Fruit fly (Drosophila melanogaster) whole organism, embryonic: ENCODE data around the gene dj-1beta.

Experiments used
- Abd-B ChIP-seq: fragments of 200-800 bp; sonication (Bioruptor generic); optimal IDR thresholded peaks from 2 replicates; lab custom pipeline; 2018; ENCODE audit warnings: missing biosample characterization, mild to moderate bottlenecking, missing genetic modification characterization, moderate library complexity
- BEAF-32 ChIP-seq: fragments of 200-800 bp; sonication (Bioruptor generic); optimal IDR thresholded peaks from 3 replicates; lab custom pipeline; 2017; ENCODE audit warnings: missing biosample characterization, missing genetic modification characterization, mild to moderate bottlenecking, moderate library complexity, missing genetic modification reagents
- CG10321 ChIP-seq: fragments of 200-800 bp; sonication (Bioruptor generic); IDR thresholded peaks from 2 replicates; pipeline ENCODE4 v1.3.6; 2022; ENCODE audit warnings: missing biosample characterization, missing genetic modification characterization
- CG10959 ChIP-seq: fragments of 200-800 bp; sonication (Bioruptor generic); IDR thresholded peaks from 2 replicates; pipeline ENCODE4 v1.3.6; 2022; ENCODE audit warnings: missing biosample characterization, missing genetic modification characterization
- CG1233 ChIP-seq: fragments of 200-800 bp; sonication (Bioruptor generic); optimal IDR thresholded peaks from 4 replicates; lab custom pipeline; 2018; ENCODE audit warnings: missing biosample characterization, mild to moderate bottlenecking, missing genetic modification characterization
- CG12744 ChIP-seq: fragments of 200-800 bp; sonication (Bioruptor generic); optimal IDR thresholded peaks from 2 replicates; lab custom pipeline; 2016; ENCODE audit warnings: missing biosample characterization, missing genetic modification characterization
- CG13287 ChIP-seq: fragments of 200-800 bp; sonication (Bioruptor generic); IDR thresholded peaks from 2 replicates; pipeline ENCODE4 v1.3.6; 2022; ENCODE audit warnings: missing biosample characterization, missing genetic modification characterization; ENCODE audit not compliant: partially characterized antibody
- CG17186 ChIP-seq: fragments of 200-800 bp; sonication (Bioruptor generic); optimal IDR thresholded peaks from 3 replicates; lab custom pipeline; 2017; ENCODE audit warnings: missing biosample characterization, missing genetic modification reagents, missing genetic modification characterization
- CG17912 ChIP-seq: fragments of 200-800 bp; sonication (Bioruptor generic); optimal IDR thresholded peaks from 2 replicates; lab custom pipeline; 2018; ENCODE audit warnings: missing biosample characterization, mild to moderate bottlenecking, missing genetic modification characterization
- CG18262 ChIP-seq: fragments of 200-800 bp; optimal IDR thresholded peaks from 3 replicates; lab custom pipeline; 2019; ENCODE audit warnings: missing biosample characterization, mild to moderate bottlenecking, missing genetic modification characterization, moderate library complexity
- CG2712 ChIP-seq: fragments of 200-800 bp; optimal IDR thresholded peaks from 3 replicates; lab custom pipeline; 2019; ENCODE audit warnings: missing biosample characterization, mild to moderate bottlenecking, missing genetic modification characterization, moderate library complexity
- CG31365 ChIP-seq: fragments of 200-800 bp; sonication (Bioruptor generic); optimal IDR thresholded peaks from 2 replicates; lab custom pipeline; 2018; ENCODE audit warnings: missing biosample characterization, mild to moderate bottlenecking, missing genetic modification characterization
- CG33557 ChIP-seq: fragments of 200-800 bp; sonication (Bioruptor generic); optimal IDR thresholded peaks from 2 replicates; lab custom pipeline; 2019; ENCODE audit warnings: missing biosample characterization, mild to moderate bottlenecking, missing genetic modification characterization, moderate library complexity
- CG4707 ChIP-seq: fragments of 200-800 bp; sonication (Bioruptor generic); optimal IDR thresholded peaks from 2 replicates; lab custom pipeline; 2018; ENCODE audit warnings: missing biosample characterization, mild to moderate bottlenecking, missing genetic modification characterization, moderate library complexity
- CG6765 ChIP-seq: fragments of 200-800 bp; sonication (Bioruptor generic); optimal IDR thresholded peaks from 3 replicates; lab custom pipeline; 2017; ENCODE audit warnings: missing biosample characterization, mild to moderate bottlenecking, missing genetic modification characterization
- CG9932 ChIP-seq: fragments of 200-800 bp; sonication (Bioruptor generic); IDR thresholded peaks from 2 replicates; pipeline ENCODE4 v1.3.6; 2022; ENCODE audit warnings: missing biosample characterization, missing genetic modification characterization
- Deaf1 ChIP-seq: fragments of 200-800 bp; optimal IDR thresholded peaks from 3 replicates; lab custom pipeline; 2019; ENCODE audit warnings: missing biosample characterization, mild to moderate bottlenecking, missing genetic modification characterization, moderate library complexity
- Dll ChIP-seq: fragments of 200-800 bp; sonication (Bioruptor generic); IDR thresholded peaks from 4 replicates; pipeline ENCODE4 v1.3.6; 2022; ENCODE audit warnings: missing biosample characterization, missing genetic modification characterization; ENCODE audit not compliant: partially characterized antibody
- Doc2 ChIP-seq: fragments of 200-800 bp; sonication (Bioruptor generic); IDR thresholded peaks from 2 replicates; pipeline ENCODE4 v1.3.6; 2022; ENCODE audit warnings: missing biosample characterization, missing genetic modification characterization
- Ets65A ChIP-seq: fragments of 200-800 bp; sonication (Bioruptor generic); peaks from one replicate; lab custom pipeline; 2016; ENCODE audit warnings: missing biosample characterization, missing genetic modification characterization
- Lpt ChIP-seq: fragments of >200 bp; optimal IDR thresholded peaks from 2 replicates; lab custom pipeline; 2018; ENCODE audit warnings: missing biosample characterization, missing genetic modification characterization
- MBD-R2 ChIP-seq: fragments of 200-800 bp; sonication (Bioruptor generic); IDR thresholded peaks from 2 replicates; pipeline ENCODE4 v1.3.6; 2022; ENCODE audit warnings: missing biosample characterization, missing genetic modification characterization
- NFAT ChIP-seq: fragments of 200-800 bp; sonication (Bioruptor generic); IDR thresholded peaks from 2 replicates; pipeline ENCODE4 v1.3.6; 2022; ENCODE audit warnings: missing biosample characterization, missing genetic modification characterization
- Sry-δ ChIP-seq: fragments of 200-800 bp; sonication (Bioruptor generic); optimal IDR thresholded peaks from 2 replicates; lab custom pipeline; 2016; ENCODE audit warnings: missing biosample characterization, missing genetic modification characterization
- Trl ChIP-seq, 3 experiments: fragments of >200 bp in 2 of 3; fragments of 200-800 bp in 1 of 3; sonication (Bioruptor generic) in 1 of 3; optimal IDR thresholded peaks; 2 replicates in 1 of 3; 3 replicates in 2 of 3; lab custom pipeline; 2016 to 2017; ENCODE audit warnings: missing biosample characterization in 1 of 3, missing genetic modification characterization in 1 of 3
- aop ChIP-seq: fragments of 200-800 bp; sonication (Bioruptor generic); IDR thresholded peaks from 2 replicates; pipeline ENCODE4 v1.3.6; 2022; ENCODE audit warnings: missing biosample characterization, missing genetic modification characterization
- bbx ChIP-seq: fragments of 200-800 bp; sonication (Bioruptor generic); IDR thresholded peaks from 2 replicates; pipeline ENCODE4 v1.3.6; 2022; ENCODE audit warnings: missing biosample characterization, missing genetic modification characterization; ENCODE audit not compliant: partially characterized antibody
- bsh ChIP-seq, 2 experiments: fragments of 200-800 bp; sonication (Bioruptor generic); optimal IDR thresholded peaks; 2 replicates each; lab custom pipeline; 2017 to 2018; ENCODE audit warnings: mild to moderate bottlenecking in 2 of 2, missing biosample characterization in 2 of 2, missing genetic modification characterization in 2 of 2, moderate library complexity in 1 of 2
- cad ChIP-seq: fragments of >200 bp; optimal IDR thresholded peaks from 2 replicates; lab custom pipeline; 2017; ENCODE audit warnings: missing biosample characterization, missing genetic modification characterization
- cg ChIP-seq: fragments of 200-800 bp; sonication (Bioruptor generic); optimal IDR thresholded peaks from 3 replicates; lab custom pipeline; 2019; ENCODE audit warnings: missing biosample characterization, mild to moderate bottlenecking, missing genetic modification characterization, moderate library complexity
- ci ChIP-seq: fragments of 200-800 bp; sonication (Bioruptor generic); IDR thresholded peaks from 3 replicates; pipeline ENCODE4 v1.3.6; 2022; ENCODE audit warnings: missing biosample characterization, missing genetic modification characterization
- crol ChIP-seq: fragments of 200-800 bp; sonication (Bioruptor generic); IDR thresholded peaks from 2 replicates; pipeline ENCODE4 v1.3.6; 2022; ENCODE audit warnings: missing biosample characterization, missing genetic modification characterization
- ham ChIP-seq: fragments of 200-800 bp; sonication (Bioruptor generic); IDR thresholded peaks from 2 replicates; pipeline ENCODE4 v1.3.6; 2022; ENCODE audit warnings: missing biosample characterization, missing genetic modification characterization
- kni ChIP-seq: fragments of 200-800 bp; sonication (Bioruptor generic); optimal IDR thresholded peaks from 3 replicates; lab custom pipeline; 2017; ENCODE audit warnings: mild to moderate bottlenecking, missing biosample characterization, missing genetic modification reagents, missing genetic modification characterization
- nom ChIP-seq: fragments of 200-800 bp; sonication (Bioruptor generic); optimal IDR thresholded peaks from 2 replicates; lab custom pipeline; 2017; ENCODE audit warnings: missing biosample characterization, missing genetic modification characterization, mild to moderate bottlenecking, moderate library complexity, missing genetic modification reagents
- pzg ChIP-seq: fragments of 200-800 bp; sonication (Bioruptor generic); optimal IDR thresholded peaks from 3 replicates; lab custom pipeline; 2018; ENCODE audit warnings: missing biosample characterization, mild to moderate bottlenecking, missing genetic modification characterization, moderate library complexity
- sd ChIP-seq: fragments of 200-800 bp; sonication (Bioruptor generic); optimal IDR thresholded peaks from 3 replicates; lab custom pipeline; 2018; ENCODE audit warnings: missing biosample characterization, mild to moderate bottlenecking, missing genetic modification characterization, moderate library complexity
- sens ChIP-seq: fragments of 200-800 bp; sonication (Bioruptor generic); peaks from one replicate; lab custom pipeline; 2016; ENCODE audit warnings: missing biosample characterization, missing genetic modification characterization
- sob ChIP-seq: fragments of 200-800 bp; sonication (Bioruptor generic); IDR thresholded peaks from 2 replicates; pipeline ENCODE4 v1.3.6; 2022; ENCODE audit warnings: missing biosample characterization, missing genetic modification characterization
- tll ChIP-seq, 2 experiments: fragments of 200-800 bp in 1 of 2; fragments of >200 bp in 1 of 2; sonication (Bioruptor generic) in 1 of 2; optimal IDR thresholded peaks; 2 replicates each; lab custom pipeline; 2017 to 2019; ENCODE audit warnings: missing biosample characterization in 2 of 2, missing genetic modification characterization in 2 of 2, mild to moderate bottlenecking in 1 of 2, moderate library complexity in 1 of 2
- trh ChIP-seq: fragments of 200-800 bp; sonication (Bioruptor generic); optimal IDR thresholded peaks from 2 replicates; lab custom pipeline; 2016; ENCODE audit warnings: missing biosample characterization, missing genetic modification characterization
- tup ChIP-seq: fragments of 200-800 bp; sonication (Bioruptor generic); optimal IDR thresholded peaks from 2 replicates; lab custom pipeline; 2016; ENCODE audit warnings: missing biosample characterization, mild to moderate bottlenecking, missing genetic modification characterization, moderate library complexity
- twi ChIP-seq: fragments of 200-800 bp; optimal IDR thresholded peaks from 2 replicates; lab custom pipeline; 2019; ENCODE audit warnings: missing biosample characterization, mild to moderate bottlenecking, missing genetic modification characterization, moderate library complexity

Gene dj-1beta

DNA sequence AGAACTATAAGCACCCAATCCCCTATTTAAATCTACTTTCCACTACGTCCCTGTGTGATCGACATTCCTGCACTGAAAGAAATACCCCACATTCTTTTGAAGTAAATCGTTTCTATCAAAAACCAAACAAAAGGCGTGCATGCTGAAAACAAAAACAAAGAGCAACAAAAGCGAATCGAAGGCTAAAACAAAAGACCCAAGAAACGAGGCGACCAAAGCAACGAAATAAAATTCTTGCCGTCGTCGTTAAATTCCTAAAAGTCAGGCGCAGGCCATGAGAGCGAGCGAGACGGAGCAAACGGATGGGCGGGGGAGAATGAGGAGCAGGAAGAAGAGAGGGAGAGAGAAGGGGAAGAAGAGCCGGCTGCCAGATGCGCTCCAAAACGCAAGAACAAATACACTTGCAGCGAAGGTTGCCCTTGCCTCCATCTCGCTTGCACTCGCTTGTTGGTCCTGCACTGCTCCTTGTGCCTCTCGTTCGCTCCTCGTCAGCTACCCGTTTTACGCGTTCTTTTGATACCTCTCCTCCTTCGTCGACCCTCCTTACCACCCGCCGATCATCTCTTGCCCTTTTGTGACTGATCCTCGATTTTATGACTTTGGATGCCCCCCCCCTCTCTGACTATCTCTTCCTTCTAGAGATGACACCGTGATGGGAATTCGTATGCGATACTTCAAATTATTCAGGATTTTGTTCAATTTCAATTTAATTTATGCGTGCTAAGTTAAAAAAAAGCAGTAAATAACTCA, 12.2 kb upstream of the dj-1beta start (continued):
- TF ChIP-seq BEAF-32 (GFP tag; lab: Kevin White, UChicago), result peak; percentile 56
- TF ChIP-seq CG1233 (GFP tag; lab: Kevin White, UChicago), result no peak
- TF ChIP-seq bbx, result peak; percentile 24; the same call in 1 of the 2 replicates
- peak; percentile 4; the same call in 1 of the 2 replicates for TF ChIP-seq CG9932 (GFP tag; lab: Robert Waterston, UW)
- TF ChIP-seq sens (GFP tag; lab: Kevin White, UChicago), result peak; percentile 72
- peak in 1 of 2 experiments; percentile 9 for TF ChIP-seq Trl (optimal IDR thresholded peaks at IDR 0.05; lab: Kevin White, UChicago)
- TF ChIP-seq Trl (GFP tag; optimal IDR thresholded peaks at IDR 0.05; lab: Kevin White, UChicago), result no peak
- no peak for TF ChIP-seq Doc2 (GFP tag; lab: Robert Waterston, UW)
- TF ChIP-seq CG17912 (GFP tag; lab: Kevin White, UChicago), result no peak
- peak in 1 of 2 experiments; percentile 6 for TF ChIP-seq tll (GFP tag; optimal IDR thresholded peaks at IDR 0.05; lab: Kevin White, UChicago)
- TF ChIP-seq pzg, result no peak
- peak; percentile 71; the same call in 3 of the 4 replicates for TF ChIP-seq Dll
- peak; percentile 30 for TF ChIP-seq CG2712
- TF ChIP-seq bsh (GFP tag; optimal IDR thresholded peaks at IDR 0.05; lab: Kevin White, UChicago), result peak in 1 of 2 experiments; percentile 8
- peak; percentile 42 for TF ChIP-seq cad (GFP tag; lab: Kevin White, UChicago)
- TF ChIP-seq aop (GFP tag; lab: Robert Waterston, UW), result peak; percentile 59
- no peak for TF ChIP-seq CG12744 (GFP tag; lab: Kevin White, UChicago)
- peak; percentile 45; the same call in 1 of the 2 replicates for TF ChIP-seq CG10321 (GFP tag; lab: Robert Waterston, UW)
- 0 out of 3 replicates have a peak, but pooled peaks have one; percentile 17 for TF ChIP-seq ci (GFP tag; lab: Robert Waterston, UW)
- peak; percentile 95 for TF ChIP-seq crol (GFP tag; lab: Robert Waterston, UW)
- no peak for TF ChIP-seq CG6765 (GFP tag; lab: Kevin White, UChicago)
- TF ChIP-seq Abd-B (GFP tag; lab: Kevin White, UChicago), result peak; percentile 28
- TF ChIP-seq trh (GFP tag; lab: Kevin White, UChicago), result no peak
- TF ChIP-seq NFAT (GFP tag; lab: Robert Waterston, UW), result no peak
- peak; percentile 58 for TF ChIP-seq Deaf1
- no peak for TF ChIP-seq sob (GFP tag; lab: Robert Waterston, UW)
- TF ChIP-seq nom, result peak; percentile 45
- no peak for TF ChIP-seq Ets65A (GFP tag; lab: Kevin White, UChicago)
- no peak for TF ChIP-seq CG10959 (GFP tag; lab: Robert Waterston, UW)
- TF ChIP-seq CG33557 (GFP tag; lab: Kevin White, UChicago), result no peak
- TF ChIP-seq cg (GFP tag; lab: Kevin White, UChicago), result peak; percentile 65
- TF ChIP-seq twi, result peak; percentile 87
- TF ChIP-seq CG17186 (GFP tag; lab: Kevin White, UChicago), result no peak
- TF ChIP-seq Lpt (GFP tag; lab: Kevin White, UChicago), result peak; percentile 6
- peak; percentile 18 for TF ChIP-seq CG18262 (tag; lab: Kevin White, UChicago)
- peak; percentile 30 for TF ChIP-seq Sry-δ
- peak; percentile 99 for TF ChIP-seq sd
- TF ChIP-seq CG13287, result peak; percentile 13; the same call in 1 of the 2 replicates
- no peak for TF ChIP-seq tup (GFP tag; lab: Kevin White, UChicago)
- peak; percentile 1 for TF ChIP-seq CG4707 (GFP tag; lab: Kevin White, UChicago)
- no peak for TF ChIP-seq CG31365 (tag; lab: Kevin White, UChicago)
- no peak for TF ChIP-seq ham (GFP tag; lab: Robert Waterston, UW)
- TF ChIP-seq MBD-R2 (GFP tag; lab: Robert Waterston, UW), result peak; percentile 10; the same call in 1 of the 2 replicates
- peak; percentile 95 for TF ChIP-seq kni (GFP tag; lab: Kevin White, UChicago)
